Fruit fly (Drosophila melanogaster): ENCODE data around the gene CG34279.

Gene CG34279

dm6 chr3R:17402434-17402833 lies 654 bp downstream of the CG34279 start, which contains the start of gene Sur-8 (continued):
- TF ChIP-seq Sox100B (GFP tag; optimal IDR thresholded peaks at IDR 0.05) (no peak), Stat92E (GFP tag; optimal IDR thresholded peaks at IDR 0.05) (no peak), Drgx (GFP tag; IDR thresholded peaks at IDR 0.05) (no peak), HLHmδ (GFP tag; optimal IDR thresholded peaks at IDR 0.05) (peak; percentile 67), sqz (GFP tag; optimal IDR thresholded peaks at IDR 0.05) (no peak), BEAF-32 (GFP tag; optimal IDR thresholded peaks at IDR 0.05) (peak; percentile 4), H2.0 (GFP tag; IDR thresholded peaks at IDR 0.05) (peak; percentile 62), stc (GFP tag; IDR thresholded peaks at IDR 0.05) (peak; percentile 39; the same call in 1 of the 2 replicates), da (GFP tag; optimal IDR thresholded peaks at IDR 0.05) (no peak), hth (optimal IDR thresholded peaks at IDR 0.05) (no peak), CG1024 (GFP tag; IDR thresholded peaks at IDR 0.05) (peak; percentile 80), mirr (GFP tag; optimal IDR thresholded peaks at IDR 0.05) (peak; percentile 67), fd64A (GFP tag; optimal IDR thresholded peaks at IDR 0.05) (peak; percentile 52), lilli (GFP tag; optimal IDR thresholded peaks at IDR 0.05) (peak; percentile 65), Xrp1 (GFP tag; IDR thresholded peaks at IDR 0.05) (peak; percentile 36; the same call in 1 of the 2 replicates), CG3065 (GFP tag; optimal IDR thresholded peaks at IDR 0.05) (no peak), HLH4C (GFP tag; IDR thresholded peaks at IDR 0.05; ENCODE audit: partially characterized antibody) (0 out of 3 replicates have a peak, but pooled peaks have one; percentile 28), CG14667 (GFP tag; IDR thresholded peaks at IDR 0.05) (peak; percentile 41; the same call in 1 of the 2 replicates), CG18262 (tag; optimal IDR thresholded peaks at IDR 0.05) (no peak), CG11085 (GFP tag; IDR thresholded peaks at IDR 0.05) (peak; percentile 66), ERR (GFP tag; optimal IDR thresholded peaks at IDR 0.05) (no peak), CG2889 (GFP tag; IDR thresholded peaks at IDR 0.05) (no peak), Dip3 (GFP tag; optimal IDR thresholded peaks at IDR 0.05) (peak; percentile 39), ind (GFP tag; optimal IDR thresholded peaks at IDR 0.05) (peak; percentile 64), CG17328 (GFP tag; IDR thresholded peaks at IDR 0.05) (peak; percentile 70), CG6654 (GFP tag; optimal IDR thresholded peaks at IDR 0.05) (peak; percentile 3), CG12659 (GFP tag; optimal IDR thresholded peaks at IDR 0.05) (peak; percentile 65), CG7745 (tag; optimal IDR thresholded peaks at IDR 0.05) (no peak), inv (GFP tag; IDR thresholded peaks at IDR 0.05; ENCODE audit: partially characterized antibody) (no peak), grau (tag; optimal IDR thresholded peaks at IDR 0.05) (peak; percentile 63), sens-2 (GFP tag; IDR thresholded peaks at IDR 0.05) (no peak), tap (tag; optimal IDR thresholded peaks at IDR 0.05) (peak; percentile 23), CG14014 (GFP tag; IDR thresholded peaks at IDR 0.05) (peak; percentile 71; the same call in 1 of the 2 replicates), NC2α (GFP tag; optimal IDR thresholded peaks at IDR 0.05) (peak; percentile 42), CG7987 (GFP tag; optimal IDR thresholded peaks at IDR 0.05) (peak; percentile 64), Bgb (GFP tag; IDR thresholded peaks at IDR 0.05; ENCODE audit: partially characterized antibody) (peak; percentile 46; the same call in 1 of the 2 replicates), Mrtf (GFP tag; IDR thresholded peaks at IDR 0.05) (peak; percentile 83), CG2712 (tag; optimal IDR thresholded peaks at IDR 0.05) (no peak), Rfx (GFP tag; IDR thresholded peaks at IDR 0.05) (peak; percentile 92), NK7.1 (GFP tag; optimal IDR thresholded peaks at IDR 0.05) (peak; percentile 30), Hmr (GFP tag; optimal IDR thresholded peaks at IDR 0.05) (peak; percentile 76), Dad (GFP tag; optimal IDR thresholded peaks at IDR 0.05) (peak; percentile 10), org-1 (GFP tag; optimal IDR thresholded peaks at IDR 0.05) (peak; percentile 24), CG8765 (GFP tag; IDR thresholded peaks at IDR 0.05) (no peak), twi (tag; optimal IDR thresholded peaks at IDR 0.05) (no peak), CG10321 (GFP tag; IDR thresholded peaks at IDR 0.05) (no peak), CG2678 (tag; optimal IDR thresholded peaks at IDR 0.05) (peak; percentile 48), CG15601 (tag; optimal IDR thresholded peaks at IDR 0.05) (no peak), br (optimal IDR thresholded peaks at IDR 0.05) (no peak), Elba2 (GFP tag; optimal IDR thresholded peaks at IDR 0.05) (no peak), CG7556 (GFP tag; optimal IDR thresholded peaks at IDR 0.05) (no peak), CG13775 (GFP tag; optimal IDR thresholded peaks at IDR 0.05) (peak; percentile 30)

Data from whole organism, embryonic.